Worm (Caenorhabditis elegans) whole organism, L2 larva: ENCODE data around the gene F39G3.5.

Source experiments
- lin-39 ChIP-seq: fragments of 150-350 bp; optimal IDR thresholded peaks from 2 replicates; lab custom pipeline; 2014; ENCODE audit warnings: missing biosample characterization, missing genetic modification reagents, missing genetic modification characterization
- mdl-1 ChIP-seq, 2 experiments: fragments of 150-350 bp in 1 of 2; sonication (generic microtip) in 1 of 2; optimal IDR thresholded peaks; 2 replicates each; lab custom pipeline; 2017; ENCODE audit warnings: missing biosample characterization in 2 of 2, missing genetic modification characterization in 2 of 2
- nhr-25 ChIP-seq: fragments of 150-350 bp; sonication (generic microtip); optimal IDR thresholded peaks from 3 replicates; lab custom pipeline; 2014; ENCODE audit warnings: missing biosample characterization, missing genetic modification characterization
- skn-1 ChIP-seq: sonication (generic microtip); optimal IDR thresholded peaks from 2 replicates; lab custom pipeline; 2017; ENCODE audit warnings: missing biosample characterization, missing genetic modification characterization
- unc-39 ChIP-seq: fragments of 150-350 bp; optimal IDR thresholded peaks from 2 replicates; lab custom pipeline; 2014; ENCODE audit warnings: missing biosample characterization, missing genetic modification characterization

DNA sequence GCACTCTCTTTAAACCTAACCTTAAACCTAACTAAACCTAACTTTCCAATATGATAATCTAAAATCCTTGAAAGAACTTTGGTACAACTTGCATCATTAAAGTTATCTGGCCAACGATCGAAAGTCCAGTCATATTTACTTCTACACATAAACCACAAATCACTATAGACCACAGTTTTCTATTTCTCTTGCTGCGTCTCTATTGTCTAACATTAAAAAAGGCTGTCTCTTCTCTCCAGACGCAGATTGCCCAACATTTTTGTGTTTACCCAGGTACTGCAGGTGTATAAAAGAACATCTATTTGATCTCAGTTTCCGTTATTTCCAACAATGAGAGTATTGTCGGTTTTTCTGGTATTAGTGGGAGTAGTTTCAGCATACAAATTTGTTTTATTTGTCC, 19.8 kb downstream of the F39G3.5 start, which contains the start of gene ugt-61:
- TF ChIP-seq unc-39 (tag; lab: Kevin White, UChicago) (no peak), lin-39 (tag; lab: Kevin White, UChicago) (no peak), nhr-25 (tag; lab: Kevin White, UChicago) (no peak), skn-1 (tag; lab: Kevin White, UChicago) (no peak), mdl-1 (tag; optimal IDR thresholded peaks at IDR 0.05; lab: Kevin White, UChicago) (no peak)
